Worm (Caenorhabditis elegans) whole organism, young adult: ENCODE results near the gene nspc-10.
A peak's percentile ranks its signal among the peaks of the same experiment; 100 is the strongest.
"Not testable (repeated sequence)": the region's sequence is repeated elsewhere in the genome, so short reads cannot be mapped to it uniquely, and the experiment has no call there.

Source experiments
- B0261.1 ChIP-seq: sonication (generic microtip); optimal IDR thresholded peaks from 2 replicates; lab custom pipeline; 2016; ENCODE audit warnings: mild to moderate bottlenecking, missing genetic modification characterization, moderate library complexity, missing compliant biosample characterization
- F37B4.10 ChIP-seq: fragments of 200-800 bp; sonication (Bioruptor generic); IDR thresholded peaks from 2 replicates; pipeline ENCODE4 v1.3.6; 2022; ENCODE audit warnings: missing genetic modification characterization, missing compliant biosample characterization
- F55B11.4 ChIP-seq: sonication (generic microtip); optimal IDR thresholded peaks from 2 replicates; lab custom pipeline; 2016; ENCODE audit warnings: missing compliant biosample characterization, missing genetic modification characterization, borderline replicate concordance; ENCODE audit not compliant: insufficient read depth
- F57C9.4 ChIP-seq: sonication (generic microtip); optimal IDR thresholded peaks from 2 replicates; lab custom pipeline; 2017; ENCODE audit warnings: mild to moderate bottlenecking, missing genetic modification characterization, missing compliant biosample characterization
- K11D2.4 ChIP-seq: fragments of 200-800 bp; sonication (Bioruptor generic); IDR thresholded peaks from 2 replicates; pipeline ENCODE4 v1.3.6; 2022; ENCODE audit warnings: missing genetic modification reagents, missing genetic modification characterization, missing compliant biosample characterization
- K12H6.12 ChIP-seq: fragments of 200-800 bp; sonication (Bioruptor generic); optimal IDR thresholded peaks from 2 replicates; lab custom pipeline; 2018; ENCODE audit warnings: mild to moderate bottlenecking, missing genetic modification characterization, missing compliant biosample characterization
- Y56A3A.18 ChIP-seq: fragments of 200-800 bp; sonication (Bioruptor generic); IDR thresholded peaks from 2 replicates; pipeline ENCODE4 v1.3.6; 2022; ENCODE audit warnings: missing genetic modification reagents, missing genetic modification characterization, missing compliant biosample characterization
- Y67H2A.10 ChIP-seq: fragments of 200-800 bp; sonication (Bioruptor generic); conservative IDR thresholded peaks from 2 replicates; pipeline ENCODE4 v1.3.6; 2022; ENCODE audit warnings: missing genetic modification reagents, missing genetic modification characterization, missing compliant biosample characterization
- ZK185.1 ChIP-seq: sonication (generic microtip); optimal IDR thresholded peaks from 2 replicates; lab custom pipeline; 2016; ENCODE audit warnings: mild to moderate bottlenecking, missing genetic modification characterization, missing compliant biosample characterization; ENCODE audit not compliant: poor library complexity, severe bottlenecking
- aptf-3 ChIP-seq: fragments of 200-800 bp; sonication (Bioruptor generic); IDR thresholded peaks from 2 replicates; pipeline ENCODE4 v1.3.6; 2022; ENCODE audit warnings: missing genetic modification characterization, missing compliant biosample characterization
- attf-6 ChIP-seq: fragments of 200-800 bp; sonication (Bioruptor generic); IDR thresholded peaks from 2 replicates; pipeline ENCODE4 v1.3.6; 2022; ENCODE audit warnings: missing genetic modification reagents, missing genetic modification characterization, missing compliant biosample characterization
- bed-2 ChIP-seq: fragments of 200-800 bp; sonication (Bioruptor generic); IDR thresholded peaks from 2 replicates; pipeline ENCODE4 v1.3.6; 2022; ENCODE audit warnings: missing genetic modification reagents, missing genetic modification characterization, missing compliant biosample characterization
- ccch-3 ChIP-seq: fragments of 200-800 bp; sonication (Bioruptor generic); optimal IDR thresholded peaks from 2 replicates; lab custom pipeline; 2018; ENCODE audit warnings: mild to moderate bottlenecking, missing genetic modification characterization, missing compliant biosample characterization
- ceh-100 ChIP-seq: fragments of 200-800 bp; sonication (Bioruptor generic); IDR thresholded peaks from 2 replicates; pipeline ENCODE4 v1.3.6; 2022; ENCODE audit warnings: missing genetic modification reagents, missing genetic modification characterization, missing compliant biosample characterization
- ceh-40 ChIP-seq: fragments of 200-800 bp; sonication (Bioruptor generic); IDR thresholded peaks from 2 replicates; pipeline ENCODE4 v1.3.6; 2022; ENCODE audit warnings: missing genetic modification characterization, missing compliant biosample characterization
- ets-4 ChIP-seq: fragments of 200-800 bp; sonication (Bioruptor generic); optimal IDR thresholded peaks from 2 replicates; lab custom pipeline; 2018; ENCODE audit warnings: mild to moderate bottlenecking, missing genetic modification characterization, missing compliant biosample characterization
- fkh-3 ChIP-seq: sonication (generic microtip); optimal IDR thresholded peaks from 2 replicates; lab custom pipeline; 2016; ENCODE audit warnings: mild to moderate bottlenecking, missing genetic modification characterization, missing compliant biosample characterization
- lag-1 ChIP-seq: fragments of 200-800 bp; sonication (Bioruptor generic); IDR thresholded peaks from 2 replicates; pipeline ENCODE4 v1.3.6; 2022; ENCODE audit warnings: missing genetic modification reagents, missing genetic modification characterization, missing compliant biosample characterization
- let-607 ChIP-seq, 2 experiments: fragments of 200-800 bp in 1 of 2; sonication (Bioruptor generic) in 1 of 2; sonication (generic microtip) in 1 of 2; optimal IDR thresholded peaks; 2 replicates each; lab custom pipeline; 2016 to 2018; ENCODE audit warnings: mild to moderate bottlenecking in 2 of 2, missing compliant biosample characterization in 2 of 2, missing genetic modification characterization in 2 of 2, moderate library complexity in 2 of 2, missing genotype in 1 of 2
- lin-26 ChIP-seq: fragments of 200-800 bp; sonication (Bioruptor generic); IDR thresholded peaks from 2 replicates; pipeline ENCODE4 v1.3.6; 2022; ENCODE audit warnings: missing genetic modification reagents, missing genetic modification characterization, missing compliant biosample characterization
- lir-1 ChIP-seq: fragments of 200-800 bp; sonication (Bioruptor generic); conservative IDR thresholded peaks from 2 replicates; pipeline ENCODE4 v1.3.6; 2022; ENCODE audit warnings: missing genetic modification reagents, missing genetic modification characterization, missing compliant biosample characterization
- lsy-27 ChIP-seq: sonication (generic microtip); optimal IDR thresholded peaks from 2 replicates; lab custom pipeline; 2017; ENCODE audit warnings: missing genetic modification characterization, mild to moderate bottlenecking, missing compliant biosample characterization, antibody characterized with exemption, missing genotype, borderline replicate concordance; ENCODE audit not compliant: insufficient read depth
- madf-10 ChIP-seq: sonication (generic microtip); optimal IDR thresholded peaks from 2 replicates; lab custom pipeline; 2016; ENCODE audit warnings: mild to moderate bottlenecking, missing genetic modification characterization, missing compliant biosample characterization
- madf-8 ChIP-seq: fragments of 200-800 bp; sonication (Bioruptor generic); conservative IDR thresholded peaks from 2 replicates; pipeline ENCODE4 v1.3.6; 2022; ENCODE audit warnings: missing genetic modification reagents, missing genetic modification characterization, missing compliant biosample characterization
- rcor-1 ChIP-seq: fragments of 200-800 bp; sonication (Bioruptor generic); IDR thresholded peaks from 2 replicates; pipeline ENCODE4 v1.3.6; 2022; ENCODE audit warnings: missing genetic modification reagents, missing genetic modification characterization, missing compliant biosample characterization
- rpc-1 ChIP-seq, 2 experiments: fragments of 150-350 bp in 1 of 2; sonication (generic microtip) in 1 of 2; optimal IDR thresholded peaks; 2 replicates each; lab custom pipeline; 2014 to 2018; ENCODE audit warnings: missing biosample characterization in 1 of 2, missing genetic modification characterization in 1 of 2, missing genetic modification reagents in 1 of 2, missing genotype in 1 of 2
- snpc-3.4 ChIP-seq: sonication (generic microtip); optimal IDR thresholded peaks from 2 replicates; lab custom pipeline; 2017; ENCODE audit warnings: missing genetic modification characterization, mild to moderate bottlenecking, missing compliant biosample characterization, antibody characterized with exemption, moderate library complexity, missing genotype, missing genetic modification reagents
- snpc-4 ChIP-seq, 5 experiments: fragments of 150-350 bp in 1 of 5; sonication (generic microtip) in 4 of 5; optimal IDR thresholded peaks; 2 replicates each; lab custom pipeline; 2014 to 2018; ENCODE audit warnings: missing genetic modification characterization in 5 of 5, missing biosample characterization in 3 of 5, antibody characterized with exemption in 2 of 5, mild to moderate bottlenecking in 2 of 5, missing compliant biosample characterization in 2 of 5, missing genotype in 2 of 5, moderate library complexity in 2 of 5, missing genetic modification reagents in 1 of 5
- sptf-2 ChIP-seq: fragments of 200-800 bp; sonication (Bioruptor generic); optimal IDR thresholded peaks from 2 replicates; lab custom pipeline; 2018; ENCODE audit warnings: mild to moderate bottlenecking, missing genetic modification characterization, missing compliant biosample characterization
- tbp1 ChIP-seq: fragments of 200-800 bp; sonication (Bioruptor generic); optimal IDR thresholded peaks from 2 replicates; lab custom pipeline; 2018; ENCODE audit warnings: mild to moderate bottlenecking, missing genetic modification characterization, missing compliant biosample characterization
- tbx-9 ChIP-seq: sonication (generic microtip); optimal IDR thresholded peaks from 2 replicates; lab custom pipeline; 2016; ENCODE audit warnings: borderline replicate concordance, missing genetic modification characterization, inconsistent platforms, missing compliant biosample characterization
- zim-3 ChIP-seq: sonication (generic microtip); optimal IDR thresholded peaks from 2 replicates; lab custom pipeline; 2017; ENCODE audit warnings: mild to moderate bottlenecking, missing genetic modification characterization, moderate library complexity, missing compliant biosample characterization
- ztf-26 ChIP-seq: sonication (generic microtip); optimal IDR thresholded peaks from 2 replicates; lab custom pipeline; 2017; ENCODE audit warnings: missing genetic modification characterization, missing compliant biosample characterization
- ztf-28 ChIP-seq: fragments of 200-800 bp; sonication (Bioruptor generic); IDR thresholded peaks from 2 replicates; pipeline ENCODE4 v1.3.6; 2022; ENCODE audit warnings: missing genetic modification reagents, missing genetic modification characterization, missing compliant biosample characterization

Gene nspc-10

DNA sequence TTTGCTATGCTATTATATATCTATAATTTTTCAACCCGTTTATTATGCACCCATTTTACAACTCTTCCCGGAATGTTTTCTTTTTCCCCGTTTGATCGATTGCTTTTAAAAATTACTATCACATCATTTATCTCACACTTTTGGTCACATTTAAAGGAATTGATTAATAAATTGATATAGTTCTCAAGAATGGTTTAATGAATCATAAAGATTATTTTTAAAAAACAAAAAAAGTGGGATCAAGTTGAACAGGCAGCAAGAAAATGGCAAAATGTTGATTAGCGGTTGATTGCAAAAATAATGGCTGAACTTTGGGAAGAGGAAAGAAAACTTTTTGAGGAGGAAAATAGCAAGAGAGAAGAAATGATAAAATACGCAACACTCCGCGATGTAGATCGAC, 43.6 kb upstream of the nspc-10 start, which contains the start of gene W06D11.5 (continued):
- TF ChIP-seq ztf-28 (GFP tag; lab: Robert Waterston, UW), result no peak

DNA sequence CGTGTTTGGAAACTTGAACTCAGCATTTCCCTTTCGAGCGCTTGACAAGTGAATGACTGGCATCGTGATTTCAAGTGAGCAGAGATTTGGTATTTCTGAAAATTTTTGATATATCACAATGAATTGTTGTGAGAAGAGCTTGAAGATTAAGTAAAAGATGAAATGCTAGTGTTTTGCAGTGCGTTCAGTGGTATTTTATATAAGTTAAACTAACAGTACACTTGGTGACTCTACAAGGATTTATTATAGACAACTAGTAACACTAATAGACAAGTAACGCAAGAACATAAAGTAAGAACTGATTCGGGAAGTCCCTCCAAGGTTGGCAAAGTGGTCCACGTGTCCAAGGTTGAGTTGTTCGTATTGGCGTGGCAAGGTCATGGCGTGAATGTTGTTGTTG, 40.7 kb upstream of the nspc-10 start, which contains the start of gene dot-1.3:
Gene dot-1.3 (minus strand): TSS at position 101 of the 400 bp plus-strand sequence.
- TF ChIP-seq ccch-3 (GFP tag; lab: Kevin White, UChicago); ztf-26 (tag; lab: Kevin White, UChicago); Y56A3A.18 (GFP tag; lab: Robert Waterston, UW): not testable (repeated sequence)

DNA sequence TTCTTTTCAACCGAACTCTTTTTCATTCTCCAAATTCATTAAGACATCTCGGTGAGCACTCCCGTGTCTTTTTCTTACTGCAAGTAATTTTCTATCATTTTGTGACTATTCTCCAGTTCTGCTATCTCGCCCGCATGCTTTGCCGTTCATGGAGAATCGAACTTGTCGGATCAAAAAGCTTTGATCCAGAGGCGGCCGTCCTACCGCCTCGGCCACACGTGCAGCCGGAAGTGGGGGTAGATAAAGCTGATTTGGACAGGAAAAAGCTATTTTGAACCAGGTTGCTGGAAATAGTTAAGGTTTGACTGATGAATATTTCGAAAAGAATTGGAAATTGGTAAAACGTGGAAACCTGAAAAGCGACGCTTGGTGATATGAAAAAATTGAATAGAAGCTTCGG, 39.2 kb upstream of the nspc-10 start:
- TF ChIP-seq K11D2.4 (GFP tag; lab: Robert Waterston, UW), result 0 out of 2 replicates have a peak, but pooled peaks have one; percentile 64
- TF ChIP-seq tbp1, result peak; percentile 76
- TF ChIP-seq B0261.1 (tag; lab: Kevin White, UChicago), result peak; percentile 24
- no peak for TF ChIP-seq madf-8 (GFP tag; lab: Robert Waterston, UW)
- peak; percentile 72; the same call in 1 of the 2 replicates for TF ChIP-seq lag-1 (GFP tag; lab: Robert Waterston, UW)
- peak; percentile 34 for TF ChIP-seq rpc-1 (optimal IDR thresholded peaks at IDR 0.05; lab: Kevin White, UChicago)
- peak; percentile 68 for TF ChIP-seq rpc-1 (tag; optimal IDR thresholded peaks at IDR 0.05; lab: Kevin White, UChicago)
- TF ChIP-seq, all 124 proteins: peak for 5

DNA sequence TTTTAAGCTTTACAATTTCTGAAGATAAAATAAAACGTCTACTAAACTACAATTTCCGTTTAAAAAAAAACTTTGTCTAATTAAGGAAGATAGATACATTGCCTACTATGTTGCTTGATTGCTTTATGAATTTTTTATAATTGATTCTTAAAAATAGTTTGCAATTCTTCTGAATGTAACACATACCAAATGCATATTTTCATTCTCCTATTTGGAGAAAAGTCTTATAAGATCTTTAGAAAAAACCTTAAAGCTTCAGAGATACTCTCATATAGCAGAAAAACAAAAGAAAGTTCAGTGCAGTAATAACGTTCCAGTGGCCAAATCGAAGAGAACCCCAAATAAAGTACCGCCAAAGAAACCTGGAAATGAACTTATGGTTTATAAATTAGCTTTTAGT, 36.8 kb upstream of the nspc-10 start, which contains the start of gene phf-32:
Gene phf-32 (plus strand): TSS at position 301 of the 400 bp plus-strand sequence.
- TF ChIP-seq F37B4.10 (GFP tag; lab: Robert Waterston, UW), result no peak
- no peak for TF ChIP-seq K12H6.12 (tag; lab: Kevin White, UChicago)
- no peak for TF ChIP-seq sptf-2 (GFP tag; lab: Kevin White, UChicago)
- TF ChIP-seq rcor-1 (GFP tag; lab: Robert Waterston, UW), result no peak
- TF ChIP-seq ceh-100 (GFP tag; lab: Robert Waterston, UW), result no peak
- TF ChIP-seq tbx-9 (tag; lab: Kevin White, UChicago), result no peak
- TF ChIP-seq rpc-1 (optimal IDR thresholded peaks at IDR 0.05; lab: Kevin White, UChicago), result no peak
- TF ChIP-seq rpc-1 (tag; optimal IDR thresholded peaks at IDR 0.05; lab: Kevin White, UChicago), result no peak
- TF ChIP-seq F57C9.4, result no peak
- no peak for TF ChIP-seq Y56A3A.18 (GFP tag; lab: Robert Waterston, UW)
- no peak for TF ChIP-seq snpc-3.4
- no peak for TF ChIP-seq ZK185.1 (tag; lab: Kevin White, UChicago)
- TF ChIP-seq Y67H2A.10 (GFP tag; lab: Robert Waterston, UW), result no peak
- TF ChIP-seq ceh-40, result no peak

DNA sequence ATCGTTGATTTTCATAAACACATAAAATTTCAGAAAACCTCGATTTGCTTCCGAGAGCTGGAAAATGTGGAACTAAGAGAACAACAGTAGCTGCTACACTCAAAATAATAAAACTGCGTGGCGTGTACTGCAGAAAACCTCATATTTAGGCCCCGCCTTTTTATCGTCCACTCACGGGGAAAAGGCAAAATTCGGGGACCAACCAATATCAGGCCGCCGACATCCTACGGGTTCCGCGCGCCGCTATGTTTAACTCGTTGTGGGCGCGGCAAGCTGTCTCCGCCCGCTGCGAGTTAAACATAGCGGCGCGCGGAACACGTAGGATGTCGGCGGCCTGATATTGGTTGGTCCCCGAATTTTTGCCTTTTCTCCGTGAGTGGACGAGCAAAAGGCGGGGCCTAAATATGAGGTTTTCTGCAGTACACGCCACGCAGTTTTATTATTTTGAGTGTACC, 35.3 kb upstream of the nspc-10 start, which contains the start of gene F17A2.16:
Gene F17A2.16 (plus strand): TSS at position 405 of the 455 bp plus-strand sequence.
- TF ChIP-seq attf-6 (GFP tag; lab: Robert Waterston, UW), result peak; percentile 86

DNA sequence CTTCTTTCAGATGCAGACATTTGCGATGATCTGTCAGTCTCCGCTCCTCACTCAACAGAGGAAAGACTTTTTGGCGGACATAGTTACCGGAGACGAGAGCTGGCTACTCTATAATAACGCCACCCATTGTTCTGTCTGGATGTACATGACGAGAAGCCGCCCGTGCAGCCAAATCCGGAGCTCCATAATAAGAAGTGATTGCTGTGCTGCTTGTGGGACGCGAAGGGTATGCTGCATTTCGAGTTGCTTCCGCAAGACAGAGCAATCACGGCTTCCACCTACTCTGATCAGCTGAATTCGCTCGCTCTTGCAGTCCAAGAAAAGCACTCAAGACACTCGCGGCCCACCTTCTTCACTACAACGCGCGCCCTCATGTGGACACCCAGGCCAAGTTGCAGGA, 29.6 kb upstream of the nspc-10 start:
- no peak for TF ChIP-seq ets-4 (GFP tag; lab: Kevin White, UChicago)
- TF ChIP-seq lir-1 (GFP tag; lab: Robert Waterston, UW), result peak; percentile 57; the same call in 1 of the 2 replicates
- no peak for TF ChIP-seq lin-26 (GFP tag; lab: Robert Waterston, UW)
- TF ChIP-seq K11D2.4 (GFP tag; lab: Robert Waterston, UW), result peak; percentile 52; the same call in 1 of the 2 replicates
- peak; percentile 59; the same call in 1 of the 2 replicates for TF ChIP-seq bed-2

- TF ChIP-seq fkh-3 (tag; lab: Kevin White, UChicago) (no peak), lsy-27 (tag; lab: Kevin White, UChicago) (no peak), snpc-4 (GFP tag; optimal IDR thresholded peaks at IDR 0.05; lab: Kevin White, UChicago) (no peak), snpc-4 (tag; optimal IDR thresholded peaks at IDR 0.05; lab: Kevin White, UChicago) (no peak), madf-10 (tag; lab: Kevin White, UChicago) (no peak), snpc-3.4 (no peak), F55B11.4 (tag; lab: Kevin White, UChicago) (no peak), rpc-1 (optimal IDR thresholded peaks at IDR 0.05; lab: Kevin White, UChicago) (no peak), rpc-1 (tag; optimal IDR thresholded peaks at IDR 0.05; lab: Kevin White, UChicago) (no peak), zim-3 (tag; lab: Kevin White, UChicago) (no peak), let-607 (tag; optimal IDR thresholded peaks at IDR 0.05; lab: Kevin White, UChicago) (no peak), aptf-3 (GFP tag; lab: Robert Waterston, UW) (no peak)
Measured at ce11 chrX:12314395-12314794, 29.0 kb upstream of the nspc-10 start.
